Fruit fly (Drosophila melanogaster) whole organism, wandering third instar larva: Measurements from ENCODE around the gene Atg14.

ENCODE experiments used
- Abd-B ChIP-seq: fragments of >200 bp; optimal IDR thresholded peaks from 2 replicates; lab custom pipeline; 2017; ENCODE audit warnings: missing biosample characterization, missing genetic modification characterization
- CG32264 ChIP-seq: fragments of 200-800 bp; sonication (Bioruptor generic); optimal IDR thresholded peaks from 2 replicates; lab custom pipeline; 2016; ENCODE audit warnings: missing biosample characterization, missing genetic modification characterization
- CG9705 ChIP-seq: fragments of 200-800 bp; sonication (Bioruptor generic); optimal IDR thresholded peaks from 2 replicates; lab custom pipeline; 2018; ENCODE audit warnings: missing biosample characterization, mild to moderate bottlenecking, missing genetic modification characterization
- CrebA ChIP-seq: fragments of 200-800 bp; sonication (Bioruptor generic); optimal IDR thresholded peaks from 2 replicates; lab custom pipeline; 2016; ENCODE audit warnings: missing biosample characterization, mild to moderate bottlenecking, missing genetic modification characterization, borderline replicate concordance
- Dfd ChIP-seq: fragments of >200 bp; optimal IDR thresholded peaks from 2 replicates; lab custom pipeline; 2017; ENCODE audit warnings: missing biosample characterization, missing genetic modification characterization
- Dif ChIP-seq: fragments of 200-275, 200-300 bp; sonication (Bioruptor generic); optimal IDR thresholded peaks from 2 replicates; lab custom pipeline; 2018; ENCODE audit warnings: missing biosample characterization, missing genetic modification characterization; ENCODE audit not compliant: partially characterized antibody
- GATAd ChIP-seq: sonication (Bioruptor generic); optimal IDR thresholded peaks from 2 replicates; lab custom pipeline; 2016; ENCODE audit warnings: missing biosample characterization, missing genetic modification characterization
- HLH106 ChIP-seq: fragments of 200-800 bp; optimal IDR thresholded peaks from 3 replicates; lab custom pipeline; 2019; ENCODE audit warnings: missing biosample characterization, mild to moderate bottlenecking, missing genetic modification characterization, moderate library complexity
- Hnf4 ChIP-seq: fragments of 200-800 bp; sonication (Bioruptor generic); optimal IDR thresholded peaks from 2 replicates; lab custom pipeline; 2016; ENCODE audit warnings: missing biosample characterization, mild to moderate bottlenecking, missing genetic modification characterization
- Hr78 ChIP-seq: fragments of >200 bp; optimal IDR thresholded peaks from 2 replicates; lab custom pipeline; 2017; ENCODE audit warnings: missing biosample characterization, missing genetic modification characterization
- Hr83 ChIP-seq: fragments of 200-300 bp; sonication (Bioruptor generic); optimal IDR thresholded peaks from 2 replicates; lab custom pipeline; 2016; ENCODE audit warnings: missing biosample characterization, mild to moderate bottlenecking, missing genetic modification characterization, moderate library complexity; ENCODE audit not compliant: poor library complexity, severe bottlenecking
- Jra ChIP-seq: sonication (Bioruptor generic); optimal IDR thresholded peaks from 2 replicates; lab custom pipeline; 2016; ENCODE audit warnings: missing biosample characterization, missing genetic modification characterization
- Mio ChIP-seq: sonication (Bioruptor generic); optimal IDR thresholded peaks from 2 replicates; lab custom pipeline; 2016; ENCODE audit warnings: missing biosample characterization, missing genetic modification characterization
- Myc ChIP-seq: fragments of >200 bp; optimal IDR thresholded peaks from 2 replicates; lab custom pipeline; 2017
- N ChIP-seq: fragments of >200 bp; optimal IDR thresholded peaks from 2 replicates; lab custom pipeline; 2018; ENCODE audit warnings: missing biosample characterization, missing external identifiers, missing genetic modification characterization
- OdsH ChIP-seq: fragments of 200-800 bp; sonication (Bioruptor generic); optimal IDR thresholded peaks from 2 replicates; lab custom pipeline; 2016; ENCODE audit warnings: missing biosample characterization, mild to moderate bottlenecking, missing genetic modification characterization
- Rel ChIP-seq, 2 experiments: fragments of 200-800 bp; sonication (Bioruptor generic) in 1 of 2; optimal IDR thresholded peaks; 2 replicates in 1 of 2; 3 replicates in 1 of 2; lab custom pipeline; 2016 to 2019; ENCODE audit warnings: mild to moderate bottlenecking in 2 of 2, missing biosample characterization in 2 of 2, missing genetic modification characterization in 2 of 2, moderate library complexity in 1 of 2
- Sp1 ChIP-seq: fragments of 200-800 bp; sonication (Bioruptor generic); optimal IDR thresholded peaks from 3 replicates; lab custom pipeline; 2019; ENCODE audit warnings: missing biosample characterization, mild to moderate bottlenecking, missing genetic modification characterization, moderate library complexity
- Vsx2 ChIP-seq: fragments of 200-300, 225-300 bp; sonication (Bioruptor generic); optimal IDR thresholded peaks from 2 replicates; lab custom pipeline; 2018; ENCODE audit warnings: missing biosample characterization, missing genetic modification characterization; ENCODE audit not compliant: partially characterized antibody
- br ChIP-seq: fragments of 200-800 bp; sonication (Bioruptor generic); optimal IDR thresholded peaks from 2 replicates; lab custom pipeline; 2016; ENCODE audit warnings: missing biosample characterization, missing genetic modification characterization
- brk ChIP-seq: fragments of 200-800 bp; sonication (Bioruptor generic); optimal IDR thresholded peaks from 2 replicates; lab custom pipeline; 2016; ENCODE audit warnings: missing biosample characterization, mild to moderate bottlenecking, missing genetic modification characterization
- dl ChIP-seq, 2 experiments: fragments of 175-275, 200-275 bp in 1 of 2; fragments of 200-275 bp in 1 of 2; sonication (Bioruptor generic); optimal IDR thresholded peaks; lab custom pipeline; 2018; ENCODE audit warnings: mild to moderate bottlenecking in 2 of 2, missing biosample characterization in 2 of 2, missing genetic modification characterization in 2 of 2, moderate library complexity in 2 of 2; ENCODE audit not compliant: partially characterized antibody in 2 of 2, insufficient read depth in 1 of 2
- dmrt93B ChIP-seq: fragments of 200-800 bp; sonication (Bioruptor generic); optimal IDR thresholded peaks from 2 replicates; lab custom pipeline; 2018; ENCODE audit warnings: missing biosample characterization, mild to moderate bottlenecking, missing genetic modification characterization
- dsf ChIP-seq: sonication (Bioruptor generic); optimal IDR thresholded peaks from 2 replicates; lab custom pipeline; 2016; ENCODE audit warnings: missing biosample characterization, missing genetic modification characterization, borderline replicate concordance
- ey ChIP-seq: fragments of 200-800 bp; sonication (Bioruptor generic); optimal IDR thresholded peaks from 2 replicates; lab custom pipeline; 2016; ENCODE audit warnings: missing biosample characterization, missing genetic modification characterization
- foxo ChIP-seq, 2 experiments: fragments of 200-800 bp; sonication (Bioruptor generic); optimal IDR thresholded peaks; 2 replicates in 1 of 2; 3 replicates in 1 of 2; lab custom pipeline; 2016 to 2017; ENCODE audit warnings: missing biosample characterization in 2 of 2, missing genetic modification characterization in 2 of 2
- fru ChIP-seq: fragments of 200-800 bp; sonication (Bioruptor generic); optimal IDR thresholded peaks from 3 replicates; lab custom pipeline; 2016; ENCODE audit warnings: missing biosample characterization, mild to moderate bottlenecking, missing genetic modification characterization
- h ChIP-seq: fragments of 200-800 bp; sonication (Bioruptor generic); optimal IDR thresholded peaks from 3 replicates; lab custom pipeline; 2016; ENCODE audit warnings: missing biosample characterization, mild to moderate bottlenecking, missing genetic modification characterization
- jim ChIP-seq: fragments of 175-275, 200-325 bp; sonication (Bioruptor generic); optimal IDR thresholded peaks from 2 replicates; lab custom pipeline; 2016; ENCODE audit warnings: missing biosample characterization, mild to moderate bottlenecking, missing genetic modification characterization
- lola ChIP-seq: fragments of >200 bp; optimal IDR thresholded peaks from 2 replicates; lab custom pipeline; 2017; ENCODE audit warnings: missing biosample characterization, missing genetic modification characterization
- pan ChIP-seq: fragments of >200 bp; optimal IDR thresholded peaks from 2 replicates; lab custom pipeline; 2017
- psq ChIP-seq: fragments of 200-800 bp; sonication (Bioruptor generic); optimal IDR thresholded peaks from 3 replicates; lab custom pipeline; 2017; ENCODE audit warnings: missing biosample characterization, mild to moderate bottlenecking, missing genetic modification characterization, moderate library complexity
- rgr ChIP-seq: fragments of 200-800 bp; sonication (Bioruptor generic); optimal IDR thresholded peaks from 3 replicates; lab custom pipeline; 2016; ENCODE audit warnings: missing biosample characterization, mild to moderate bottlenecking, missing genetic modification characterization
- sage ChIP-seq: fragments of 200-800 bp; sonication (Bioruptor generic); optimal IDR thresholded peaks from 2 replicates; lab custom pipeline; 2016; ENCODE audit warnings: missing biosample characterization, mild to moderate bottlenecking, missing genetic modification characterization
- sv ChIP-seq: fragments of 200-800 bp; sonication (Bioruptor generic); optimal IDR thresholded peaks from 3 replicates; lab custom pipeline; 2016; ENCODE audit warnings: missing biosample characterization, missing genetic modification characterization
- tai ChIP-seq: sonication (Bioruptor generic); optimal IDR thresholded peaks from 2 replicates; lab custom pipeline; 2016; ENCODE audit warnings: missing biosample characterization, missing genetic modification characterization
- usp ChIP-seq: fragments of >200 bp; optimal IDR thresholded peaks from 2 replicates; lab custom pipeline; 2017; ENCODE audit warnings: missing biosample characterization, missing genetic modification characterization
- woc ChIP-seq: sonication (Bioruptor generic); optimal IDR thresholded peaks from 2 replicates; lab custom pipeline; 2016; ENCODE audit warnings: missing biosample characterization, mild to moderate bottlenecking, missing genetic modification characterization

The Atg14 gene

dm6 chr3R:29072834-29073233 lies 43.4 kb upstream of the Atg14 start (continued):
- TF ChIP-seq dmrt93B (no peak), woc (GFP tag; lab: Kevin White, UChicago) (peak; percentile 14)

dm6 chr3R:29074001-29074609 lies 42.1 kb upstream of the Atg14 start:
- TF ChIP-seq CrebA (GFP tag; lab: Kevin White, UChicago) (no peak), dmrt93B (no peak), brk (GFP tag; lab: Kevin White, UChicago) (peak; percentile 20), dl (GFP tag; optimal IDR thresholded peaks at IDR 0.05; lab: Kevin White, UChicago; ENCODE audit: insufficient read depth in 1 of 2, partially characterized antibody in 2 of 2) (peak; percentile 33 to 68), Mio (no peak), CG32264 (GFP tag; lab: Kevin White, UChicago) (no peak), pan (no peak), lola (GFP tag; lab: Kevin White, UChicago) (no peak), fru (peak; percentile 56), Myc (no peak), Hr78 (no peak), psq (GFP tag; lab: Kevin White, UChicago) (peak; percentile 83), tai (GFP tag; lab: Kevin White, UChicago) (no peak), Sp1 (GFP tag; lab: Kevin White, UChicago) (peak; percentile 44), Hnf4 (GFP tag; lab: Kevin White, UChicago) (peak; percentile 65), rgr (GFP tag; lab: Kevin White, UChicago) (peak; percentile 23), HLH106 (tag; lab: Kevin White, UChicago) (peak; percentile 8), N (GFP tag; lab: Kevin White, UChicago) (no peak), sage (GFP tag; lab: Kevin White, UChicago) (no peak), Rel (GFP tag; optimal IDR thresholded peaks at IDR 0.05; lab: Kevin White, UChicago) (no peak), Rel (tag; optimal IDR thresholded peaks at IDR 0.05; lab: Kevin White, UChicago) (peak; percentile 40), Dif (GFP tag; lab: Kevin White, UChicago) (peak; percentile 88), woc (GFP tag; lab: Kevin White, UChicago) (no peak), Jra (GFP tag; lab: Kevin White, UChicago) (peak; percentile 18), CG9705 (GFP tag; lab: Kevin White, UChicago) (no peak), sv (GFP tag; lab: Kevin White, UChicago) (no peak), h (GFP tag; lab: Kevin White, UChicago) (peak; percentile 36), usp (no peak), Dfd (GFP tag; lab: Kevin White, UChicago) (no peak), GATAd (GFP tag; lab: Kevin White, UChicago) (no peak), br (GFP tag; lab: Kevin White, UChicago) (peak; percentile 43), ey (GFP tag; lab: Kevin White, UChicago) (no peak), foxo (GFP tag; optimal IDR thresholded peaks at IDR 0.05; lab: Kevin White, UChicago) (no peak), Hr83 (GFP tag; lab: Kevin White, UChicago) (peak; percentile 26), Vsx2 (GFP tag; lab: Kevin White, UChicago) (peak; percentile 68), jim (no peak), OdsH (GFP tag; lab: Kevin White, UChicago) (peak; percentile 9), dsf (GFP tag; lab: Kevin White, UChicago) (no peak), Abd-B (GFP tag; lab: Kevin White, UChicago) (no peak)
